Worm (Caenorhabditis elegans) whole organism, midembryonic: Measurements from ENCODE around the gene F14F3.5.

Experiments
- T22C8.4 ChIP-seq: fragments of 200-800 bp; sonication (Bioruptor generic); IDR thresholded peaks from 2 replicates; pipeline ENCODE4 v1.3.6; 2022; ENCODE audit warnings: missing genetic modification characterization, missing compliant biosample characterization
- flt-1 ChIP-seq: fragments of 200-800 bp; sonication (Bioruptor generic); IDR thresholded peaks from 2 replicates; pipeline ENCODE4 v1.3.6; 2022; ENCODE audit warnings: missing genetic modification characterization, missing compliant biosample characterization
- klf-2 ChIP-seq: fragments of 200-800 bp; sonication (Bioruptor generic); conservative IDR thresholded peaks from 2 replicates; pipeline ENCODE4 v1.3.6; 2022; ENCODE audit warnings: missing genetic modification reagents, missing genetic modification characterization, missing compliant biosample characterization
- med-1 ChIP-seq: sonication (generic microtip); optimal IDR thresholded peaks from 2 replicates; lab custom pipeline; 2017; ENCODE audit warnings: missing genetic modification characterization, mild to moderate bottlenecking, missing compliant biosample characterization, antibody characterized with exemption, missing genetic modification reagents; ENCODE audit not compliant: insufficient read depth
- ref-1 ChIP-seq: fragments of 200-800 bp; sonication (Bioruptor generic); conservative IDR thresholded peaks from 2 replicates; pipeline ENCODE4 v1.3.6; 2022; ENCODE audit warnings: missing genetic modification reagents, missing genetic modification characterization, missing compliant biosample characterization
- tab-1 ChIP-seq: fragments of 200-800 bp; sonication (Bioruptor generic); IDR thresholded peaks from 2 replicates; pipeline ENCODE4 v1.3.6; 2022; ENCODE audit warnings: missing genetic modification characterization, missing compliant biosample characterization
- ztf-23 ChIP-seq: fragments of 200-800 bp; sonication (Bioruptor generic); IDR thresholded peaks from 2 replicates; pipeline ENCODE4 v1.3.6; 2022; ENCODE audit warnings: missing genetic modification reagents, missing genetic modification characterization, missing compliant biosample characterization
- ztf-29 ChIP-seq: fragments of 200-800 bp; sonication (Bioruptor generic); IDR thresholded peaks from 2 replicates; pipeline ENCODE4 v1.3.6; 2022; ENCODE audit warnings: missing genetic modification reagents, missing genetic modification characterization, missing compliant biosample characterization

ce11 chrX:10482272-10482671 lies 46.8 kb downstream of the F14F3.5 start:
- TF ChIP-seq klf-2 (GFP tag; lab: Robert Waterston, UW) (no peak), ztf-29 (GFP tag; lab: Robert Waterston, UW) (no peak), flt-1 (no peak), T22C8.4 (GFP tag; lab: Robert Waterston, UW) (no peak), med-1 (GFP tag; lab: Kevin White, UChicago) (no peak), ref-1 (GFP tag; lab: Robert Waterston, UW) (no peak), ztf-23 (no peak), tab-1 (GFP tag; lab: Robert Waterston, UW) (no peak)
